Worm (Caenorhabditis elegans) whole organism, L3 larva: ENCODE results near the gene C14A6.8.

ENCODE experiments used
- R02D3.7 ChIP-seq: fragments of 150-350 bp; optimal IDR thresholded peaks from 2 replicates; lab custom pipeline; 2014; ENCODE audit warnings: missing biosample characterization, missing genetic modification characterization
- ZK546.5 ChIP-seq: sonication (generic microtip); optimal IDR thresholded peaks from 2 replicates; lab custom pipeline; 2017; ENCODE audit warnings: missing biosample characterization, missing genetic modification characterization
- ama-1 ChIP-seq: fragments of 150-350 bp; optimal IDR thresholded peaks from 2 replicates; lab custom pipeline; 2018
- ceh-16 ChIP-seq: sonication (generic microtip); optimal IDR thresholded peaks from 2 replicates; lab custom pipeline; 2017; ENCODE audit warnings: missing biosample characterization, missing genetic modification characterization
- ceh-28 ChIP-seq: fragments of 150-350 bp; optimal IDR thresholded peaks from 2 replicates; lab custom pipeline; 2014; ENCODE audit warnings: missing biosample characterization, missing genetic modification reagents, missing genetic modification characterization
- elt-1 ChIP-seq: fragments of 150-350 bp; optimal IDR thresholded peaks from 2 replicates; lab custom pipeline; 2014; ENCODE audit warnings: missing biosample characterization, missing genetic modification characterization
- elt-2 ChIP-seq: sonication (generic microtip); optimal IDR thresholded peaks from 2 replicates; lab custom pipeline; 2016; ENCODE audit warnings: missing genetic modification reagents, mild to moderate bottlenecking, missing genetic modification characterization, missing compliant biosample characterization
- elt-3 ChIP-seq, 3 experiments: fragments of 150-350 bp in 1 of 3; sonication (generic microtip) in 2 of 3; optimal IDR thresholded peaks; 2 replicates in 2 of 3; 4 replicates in 1 of 3; lab custom pipeline; 2014 to 2017; ENCODE audit warnings: missing biosample characterization in 3 of 3, missing genetic modification characterization in 3 of 3
- eor-1 ChIP-seq, 2 experiments: fragments of 150-350 bp; optimal IDR thresholded peaks; 2 replicates each; lab custom pipeline; 2014 to 2018; ENCODE audit warnings: missing biosample characterization in 2 of 2, missing genetic modification characterization in 2 of 2
- fkh-10 ChIP-seq: sonication (generic microtip); optimal IDR thresholded peaks from 2 replicates; lab custom pipeline; 2017; ENCODE audit warnings: missing biosample characterization, missing genetic modification reagents, missing genetic modification characterization
- fkh-2 ChIP-seq: fragments of 150-350 bp; optimal IDR thresholded peaks from 2 replicates; lab custom pipeline; 2014; ENCODE audit warnings: missing biosample characterization, missing genetic modification reagents, missing genetic modification characterization
- fos-1 ChIP-seq: fragments of 150-350 bp; optimal IDR thresholded peaks from 2 replicates; lab custom pipeline; 2014; ENCODE audit warnings: missing biosample characterization, missing genetic modification characterization
- jun-1 ChIP-seq: fragments of 150-350 bp; optimal IDR thresholded peaks from 2 replicates; lab custom pipeline; 2014; ENCODE audit warnings: missing biosample characterization, missing genetic modification reagents, missing genetic modification characterization
- lin-39 ChIP-seq: fragments of 150-350 bp; optimal IDR thresholded peaks from 2 replicates; lab custom pipeline; 2018; ENCODE audit warnings: missing biosample characterization, missing genetic modification reagents, missing genetic modification characterization
- lsy-12 ChIP-seq: sonication (generic microtip); optimal IDR thresholded peaks from 2 replicates; lab custom pipeline; 2016; ENCODE audit warnings: mild to moderate bottlenecking, missing genetic modification characterization, missing compliant biosample characterization
- mdl-1 ChIP-seq: fragments of 150-350 bp; optimal IDR thresholded peaks from 2 replicates; lab custom pipeline; 2014; ENCODE audit warnings: missing biosample characterization, missing genetic modification characterization
- mml-1 ChIP-seq: fragments of 150-350 bp; sonication (generic microtip); optimal IDR thresholded peaks from 3 replicates; lab custom pipeline; 2014; ENCODE audit warnings: missing biosample characterization, missing genetic modification characterization
- nfya-1 ChIP-seq: sonication (generic microtip); optimal IDR thresholded peaks from 2 replicates; lab custom pipeline; 2017; ENCODE audit warnings: missing genetic modification characterization, mild to moderate bottlenecking, missing compliant biosample characterization, antibody characterized with exemption, moderate library complexity; ENCODE audit not compliant: insufficient read depth
- nhr-11 ChIP-seq: fragments of 150-350 bp; optimal IDR thresholded peaks from 2 replicates; lab custom pipeline; 2014; ENCODE audit warnings: missing biosample characterization, missing genetic modification characterization
- nhr-12 ChIP-seq: fragments of 150-350 bp; optimal IDR thresholded peaks from 2 replicates; lab custom pipeline; 2014; ENCODE audit warnings: missing biosample characterization, missing genetic modification characterization
- nhr-237 ChIP-seq: fragments of 150-350 bp; optimal IDR thresholded peaks from 2 replicates; lab custom pipeline; 2014; ENCODE audit warnings: missing biosample characterization, missing genetic modification characterization
- nhr-25 ChIP-seq: sonication (generic microtip); optimal IDR thresholded peaks from 2 replicates; lab custom pipeline; 2017; ENCODE audit warnings: missing biosample characterization, missing genetic modification characterization
- nhr-28 ChIP-seq: fragments of 150-350 bp; optimal IDR thresholded peaks from 2 replicates; lab custom pipeline; 2014; ENCODE audit warnings: missing biosample characterization, missing genetic modification characterization
- nhr-67 ChIP-seq: fragments of 150-350 bp; optimal IDR thresholded peaks from 2 replicates; lab custom pipeline; 2014; ENCODE audit warnings: missing biosample characterization, missing genetic modification characterization
- nhr-77 ChIP-seq: fragments of 150-350 bp; optimal IDR thresholded peaks from 2 replicates; lab custom pipeline; 2014; ENCODE audit warnings: missing biosample characterization, missing genetic modification characterization
- pqm-1 ChIP-seq: fragments of 150-350 bp; optimal IDR thresholded peaks from 2 replicates; lab custom pipeline; 2017; ENCODE audit warnings: missing biosample characterization, missing genetic modification characterization, inconsistent platforms
- sea-2 ChIP-seq: fragments of 150-350 bp; sonication (generic microtip); optimal IDR thresholded peaks from 4 replicates; lab custom pipeline; 2014; ENCODE audit warnings: missing biosample characterization, missing genetic modification reagents, missing genetic modification characterization
- skn-1 ChIP-seq: fragments of 150-350 bp; optimal IDR thresholded peaks from 2 replicates; lab custom pipeline; 2014; ENCODE audit warnings: missing biosample characterization, missing genetic modification characterization
- snpc-4 ChIP-seq: fragments of 150-350 bp; optimal IDR thresholded peaks from 2 replicates; lab custom pipeline; 2014; ENCODE audit warnings: missing biosample characterization, missing genetic modification characterization
- tbx-2 ChIP-seq: sonication (generic microtip); optimal IDR thresholded peaks from 2 replicates; lab custom pipeline; 2016; ENCODE audit warnings: mild to moderate bottlenecking, missing genetic modification characterization, missing compliant biosample characterization
- unc-39 ChIP-seq: sonication (generic microtip); optimal IDR thresholded peaks from 4 replicates; lab custom pipeline; 2017; ENCODE audit warnings: missing biosample characterization, missing genetic modification characterization
- ztf-11 ChIP-seq: fragments of 150-350 bp; optimal IDR thresholded peaks from 2 replicates; lab custom pipeline; 2014; ENCODE audit warnings: missing biosample characterization, missing genetic modification characterization
- ztf-4 ChIP-seq: fragments of 150-350 bp; optimal IDR thresholded peaks from 2 replicates; lab custom pipeline; 2014; ENCODE audit warnings: missing biosample characterization, missing genetic modification characterization

C14A6.8 gene

DNA sequence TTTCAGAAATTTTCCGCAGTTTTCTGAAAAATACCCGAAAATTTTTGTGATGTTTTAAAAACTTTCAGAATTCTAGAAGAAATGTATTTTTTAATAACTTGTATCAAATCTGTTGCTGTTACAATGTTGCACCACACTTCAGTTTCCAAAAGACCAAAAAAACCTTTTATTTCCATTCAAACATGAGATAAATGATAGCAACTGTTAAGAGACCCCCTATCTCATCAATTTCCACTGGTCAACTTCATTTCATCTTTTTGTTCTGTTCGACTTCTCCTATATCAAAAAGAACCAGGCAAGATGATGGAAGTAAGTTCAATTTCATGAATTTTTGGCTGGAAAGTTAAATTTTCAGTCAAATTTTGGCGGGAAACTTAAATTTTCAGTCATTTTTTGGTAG lies 27.0 kb upstream of the C14A6.8 start, which contains the start of gene F16H6.4:
F16H6.4 (plus strand) TSS at position 301 of the 400 bp plus-strand sequence.
- TF ChIP-seq ceh-28 (tag; lab: Kevin White, UChicago) (no peak), skn-1 (tag; lab: Kevin White, UChicago) (no peak), elt-3 (tag; optimal IDR thresholded peaks at IDR 0.05; lab: Kevin White, UChicago) (no peak), unc-39 (no peak), snpc-4 (tag; lab: Kevin White, UChicago) (no peak), nhr-11 (no peak), ZK546.5 (tag; lab: Kevin White, UChicago) (no peak), nhr-28 (tag; lab: Kevin White, UChicago) (no peak), fkh-2 (no peak), eor-1 (tag; optimal IDR thresholded peaks at IDR 0.05; lab: Kevin White, UChicago) (no peak), nhr-25 (tag; lab: Kevin White, UChicago) (no peak), fos-1 (tag; lab: Kevin White, UChicago) (no peak)

DNA sequence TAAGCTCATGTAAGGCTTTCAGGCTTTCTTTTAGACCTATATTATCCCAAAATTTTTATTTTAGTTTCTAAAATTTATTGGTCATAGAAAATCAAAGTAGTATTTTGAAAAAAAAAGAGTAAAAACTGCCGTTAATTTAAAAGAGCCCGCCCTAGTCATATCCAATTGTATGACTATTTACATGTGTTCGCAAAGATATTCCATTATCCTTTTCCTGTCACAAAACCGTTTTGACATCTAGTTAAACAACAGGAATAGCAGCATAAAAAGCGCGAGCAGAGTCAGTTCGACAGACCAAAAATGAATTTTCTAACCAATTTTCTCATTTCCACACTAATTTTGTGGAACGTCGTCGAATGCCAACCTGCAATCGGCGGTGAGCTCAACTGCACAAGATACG lies 23.5 kb upstream of the C14A6.8 start, which contains the start of gene F16H6.3:
F16H6.3 (plus strand) TSS at position 301 of the 400 bp plus-strand sequence.
- no peak for TF ChIP-seq jun-1 (tag; lab: Kevin White, UChicago)
- TF ChIP-seq ZK546.5 (tag; lab: Kevin White, UChicago), result no peak

DNA sequence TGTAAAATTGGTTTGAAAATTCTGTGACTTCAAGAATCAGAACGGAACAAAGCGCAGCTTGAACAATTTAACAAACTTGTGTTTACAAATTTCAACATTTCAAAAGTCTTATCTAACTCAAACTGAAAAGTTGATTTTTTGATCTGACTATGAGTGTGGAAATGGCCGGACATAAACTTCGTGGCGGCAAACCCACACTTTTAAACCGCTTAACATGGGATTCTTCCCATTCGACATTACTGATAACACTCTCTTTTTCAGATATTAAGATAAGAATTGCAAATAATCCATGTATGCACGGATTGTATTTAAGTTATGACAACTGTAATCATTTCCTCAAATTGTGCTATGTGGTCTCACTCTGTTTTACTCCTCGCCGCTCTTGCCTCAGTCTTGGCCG lies 19.7 kb upstream of the C14A6.8 start, which contains the start of gene clec-42:
clec-42 (plus strand) TSS at position 285 of the 400 bp plus-strand sequence.
- TF ChIP-seq nhr-77 (no peak), mdl-1 (tag; lab: Kevin White, UChicago) (no peak), pqm-1 (peak; percentile 31), elt-2 (peak; percentile 79), fos-1 (tag; lab: Kevin White, UChicago) (no peak), elt-1 (tag; lab: Kevin White, UChicago) (no peak), unc-39 (no peak), mml-1 (tag; lab: Kevin White, UChicago) (no peak), ZK546.5 (tag; lab: Kevin White, UChicago) (no peak), nhr-67 (no peak), R02D3.7 (tag; lab: Kevin White, UChicago) (no peak), jun-1 (tag; lab: Kevin White, UChicago) (peak; percentile 1)

DNA sequence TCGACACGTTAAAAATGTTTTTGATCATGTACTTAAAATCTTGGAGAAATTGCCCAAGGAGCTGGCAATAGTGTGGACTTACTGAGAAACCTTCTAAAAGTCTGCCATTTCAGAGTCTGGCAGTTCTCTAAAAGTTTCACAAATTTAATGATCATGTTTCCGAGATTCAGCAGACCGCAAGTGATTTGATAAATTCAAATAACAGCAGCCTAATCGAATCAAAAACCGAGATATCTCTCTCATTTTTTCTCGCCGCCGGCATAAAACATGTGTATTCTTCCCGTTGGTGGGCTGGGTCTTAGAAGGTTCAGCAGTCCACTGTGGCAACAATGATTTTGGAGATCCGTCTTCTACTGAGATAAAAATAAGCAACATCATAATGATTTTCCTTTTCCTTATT lies 17.7 kb upstream of the C14A6.8 start, which contains the start of gene clec-246:
clec-246 (plus strand) TSS at position 301 of the 400 bp plus-strand sequence.
- TF ChIP-seq nhr-12 (tag; lab: Kevin White, UChicago) (no peak), lsy-12 (tag; lab: Kevin White, UChicago) (no peak), eor-1 (tag; optimal IDR thresholded peaks at IDR 0.05; lab: Kevin White, UChicago) (no peak), ZK546.5 (tag; lab: Kevin White, UChicago) (no peak), ceh-16 (tag; lab: Kevin White, UChicago) (no peak), snpc-4 (tag; lab: Kevin White, UChicago) (no peak), jun-1 (tag; lab: Kevin White, UChicago) (no peak), ama-1 (lab: Kevin White, UChicago) (no peak), lin-39 (no peak), fkh-10 (GFP tag; lab: Kevin White, UChicago) (no peak), ztf-11 (tag; lab: Kevin White, UChicago) (no peak), nhr-237 (tag; lab: Kevin White, UChicago) (no peak), sea-2 (GFP tag; lab: Kevin White, UChicago) (no peak)
- TF ChIP-seq, all 47 proteins: peak for 0

DNA sequence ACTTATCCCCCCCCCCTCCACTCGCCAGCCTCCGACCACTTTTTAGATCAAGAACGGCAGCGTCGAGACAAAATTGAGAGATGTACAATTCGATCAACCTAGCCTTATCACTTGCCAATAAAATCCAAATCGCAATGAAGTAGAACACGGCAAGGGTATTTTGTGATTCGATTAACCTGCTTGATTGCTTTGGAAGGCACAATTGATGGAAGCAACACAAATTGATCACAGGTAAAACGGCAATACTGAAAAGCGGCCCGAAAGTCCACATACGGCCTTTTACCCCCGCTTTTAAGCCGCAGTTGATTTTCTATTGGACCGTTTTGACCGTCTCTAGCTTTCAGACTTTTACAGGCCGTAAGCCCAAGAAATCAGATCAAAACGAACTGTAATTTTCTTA lies 16.9 kb upstream of the C14A6.8 start, which contains the start of gene clec-245:
clec-245 (minus strand) TSS at position 101 of the 400 bp plus-strand sequence.
- no peak for TF ChIP-seq ztf-4
- no peak for TF ChIP-seq nfya-1
- TF ChIP-seq tbx-2 (tag; lab: Kevin White, UChicago), result no peak
- no peak for TF ChIP-seq ZK546.5 (tag; lab: Kevin White, UChicago)
- TF ChIP-seq nhr-25 (tag; lab: Kevin White, UChicago), result no peak
- no peak for TF ChIP-seq lin-39
- TF ChIP-seq nhr-28 (tag; lab: Kevin White, UChicago), result no peak
- TF ChIP-seq ceh-28 (tag; lab: Kevin White, UChicago), result no peak
